Worm (Caenorhabditis elegans): Measurements from ENCODE around the gene ugt-54.

Gene ugt-54

ce11 chrIV:10757616-10758193, 3.8 kb upstream of the ugt-54 start, which contains the start of the genes T25B9.4 and T25B9.6:
Gene T25B9.4, minus strand, starts transcription at chrIV:10757716.
Gene T25B9.6, plus strand, starts transcription at chrIV:10758143.
- TF ChIP-seq nhr-43 (tag; optimal IDR thresholded peaks at IDR 0.05; ENCODE audit: poor library complexity, severe bottlenecking), result no peak
- TF ChIP-seq pqm-1 (tag; optimal IDR thresholded peaks at IDR 0.05), result no peak
- no peak for TF ChIP-seq nhr-28 (tag; optimal IDR thresholded peaks at IDR 0.05)
- no peak for TF ChIP-seq egl-27 (tag; optimal IDR thresholded peaks at IDR 0.05)
- TF ChIP-seq nfya-1 (tag; optimal IDR thresholded peaks at IDR 0.05; ENCODE audit: insufficient read depth), result no peak
- TF ChIP-seq elt-1 (tag; optimal IDR thresholded peaks at IDR 0.05), result no peak
- TF ChIP-seq snpc-4 (tag; optimal IDR thresholded peaks at IDR 0.05), result no peak
- no peak for TF ChIP-seq unc-39 (tag; optimal IDR thresholded peaks at IDR 0.05)
- no peak for TF ChIP-seq mml-1 (tag; optimal IDR thresholded peaks at IDR 0.05)
- no peak for TF ChIP-seq mdl-1 (tag; optimal IDR thresholded peaks at IDR 0.05)

- TF ChIP-seq sea-2 (GFP tag; optimal IDR thresholded peaks at IDR 0.05), result no peak
- TF ChIP-seq pqm-1 (tag; optimal IDR thresholded peaks at IDR 0.05), result no peak
- TF ChIP-seq ceh-16 (tag; optimal IDR thresholded peaks at IDR 0.05), result no peak
Measured at ce11 chrIV:10764206-10764605, 2.7 kb downstream of the ugt-54 start, which contains the start of gene T25B9.11. Gene T25B9.11, plus strand, starts transcription at chrIV:10764506.

- no peak for TF ChIP-seq lsy-12 (tag; optimal IDR thresholded peaks at IDR 0.05)
- no peak for TF ChIP-seq nhr-25 (tag; optimal IDR thresholded peaks at IDR 0.05)
- no peak for TF ChIP-seq elt-1 (tag; optimal IDR thresholded peaks at IDR 0.05)
- no peak for TF ChIP-seq fkh-10 (GFP tag; optimal IDR thresholded peaks at IDR 0.05)
- no peak for TF ChIP-seq unc-39 (tag; optimal IDR thresholded peaks at IDR 0.05)
- TF ChIP-seq pha-4 (tag; optimal IDR thresholded peaks at IDR 0.05), result no peak
- TF ChIP-seq nfya-1 (tag; optimal IDR thresholded peaks at IDR 0.05; ENCODE audit: insufficient read depth), result no peak
- no peak for TF ChIP-seq ceh-16 (tag; optimal IDR thresholded peaks at IDR 0.05)
Measured at ce11 chrIV:10765053-10765452, 3.6 kb downstream of the ugt-54 start, which contains the start of gene T25B9.12. Gene T25B9.12, plus strand, starts transcription at chrIV:10765353.

ce11 chrIV:10766071-10766470, 4.6 kb downstream of the ugt-54 start:
- no peak for TF ChIP-seq ceh-9 (tag; optimal IDR thresholded peaks at IDR 0.05)
- TF ChIP-seq mdl-1 (tag; optimal IDR thresholded peaks at IDR 0.05), result no peak
- no peak for TF ChIP-seq sea-2 (GFP tag; optimal IDR thresholded peaks at IDR 0.05)
- TF ChIP-seq jun-1 (tag; optimal IDR thresholded peaks at IDR 0.05), result no peak
- TF ChIP-seq ama-1 (optimal IDR thresholded peaks at IDR 0.05), result no peak
- TF ChIP-seq lin-15B (tag; optimal IDR thresholded peaks at IDR 0.05), result no peak
- TF ChIP-seq skn-1 (tag; optimal IDR thresholded peaks at IDR 0.05), result no peak
- no peak for TF ChIP-seq egl-5 (tag; optimal IDR thresholded peaks at IDR 0.05)
- no peak for TF ChIP-seq hmg-11 (tag; optimal IDR thresholded peaks at IDR 0.05)
- no peak for TF ChIP-seq nfya-1 (tag; optimal IDR thresholded peaks at IDR 0.05; ENCODE audit: insufficient read depth)
- no peak for TF ChIP-seq fkh-10 (GFP tag; optimal IDR thresholded peaks at IDR 0.05)
- TF ChIP-seq egl-27 (tag; optimal IDR thresholded peaks at IDR 0.05), result no peak
- no peak for TF ChIP-seq nhr-237 (tag; optimal IDR thresholded peaks at IDR 0.05)
- no peak for TF ChIP-seq ceh-28 (tag; optimal IDR thresholded peaks at IDR 0.05)
- TF ChIP-seq nhr-12 (tag; optimal IDR thresholded peaks at IDR 0.05), result no peak
- TF ChIP-seq nhr-25 (tag; optimal IDR thresholded peaks at IDR 0.05), result no peak
- no peak for TF ChIP-seq nhr-67 (tag; optimal IDR thresholded peaks at IDR 0.05)
- TF ChIP-seq daf-12 (tag; optimal IDR thresholded peaks at IDR 0.05), result no peak
- TF ChIP-seq tbx-2 (tag; optimal IDR thresholded peaks at IDR 0.05), result no peak

ce11 chrIV:10768146-10768636, 6.7 kb downstream of the ugt-54 start, which contains the start of gene T25B9.8:
Gene T25B9.8, minus strand, starts transcription at chrIV:10768196.
- TF ChIP-seq fkh-10 (GFP tag; optimal IDR thresholded peaks at IDR 0.05) (peak; percentile 3), skn-1 (tag; optimal IDR thresholded peaks at IDR 0.05) (no peak)

- TF ChIP-seq hmg-11 (tag; optimal IDR thresholded peaks at IDR 0.05) (no peak), ztf-11 (tag; optimal IDR thresholded peaks at IDR 0.05) (no peak), aly-2 (tag; optimal IDR thresholded peaks at IDR 0.05) (no peak), elt-1 (tag; optimal IDR thresholded peaks at IDR 0.05) (no peak), nhr-25 (tag; optimal IDR thresholded peaks at IDR 0.05) (no peak), unc-39 (tag; optimal IDR thresholded peaks at IDR 0.05) (no peak), mdl-1 (tag; optimal IDR thresholded peaks at IDR 0.05) (no peak), fkh-10 (GFP tag; optimal IDR thresholded peaks at IDR 0.05) (no peak)
Measured at ce11 chrIV:10769353-10769752, 7.9 kb downstream of the ugt-54 start, which contains the start of gene T25B9.9. Gene T25B9.9, plus strand, starts transcription at chrIV:10769653.
